Fruit fly (Drosophila melanogaster): ENCODE results near the gene CG44405.

dm6 chr2L:16307026-16307703 lies 35.0 kb downstream of the CG44405 start, which contains the start of the genes CG5861 and Syx5:
- TF ChIP-seq CG8478 (optimal IDR thresholded peaks at IDR 0.05): no peak
- no peak for TF ChIP-seq EcR (GFP tag; optimal IDR thresholded peaks at IDR 0.05)
